Fruit fly (Drosophila melanogaster): ENCODE measurements around the gene CG5004.

The CG5004 gene

dm6 chrX:17142940-17143534 is 35.7 kb downstream of the CG5004 start, which contains the start of the genes mei-217 and mei-218 (continued):
- no peak for TF ChIP-seq CG10959 (GFP tag; IDR thresholded peaks at IDR 0.05)
- no peak for TF ChIP-seq CG12155 (GFP tag; optimal IDR thresholded peaks at IDR 0.05)
- peak; percentile 44 for TF ChIP-seq CG17829 (tag; optimal IDR thresholded peaks at IDR 0.05)
- TF ChIP-seq Rfx (GFP tag; IDR thresholded peaks at IDR 0.05), result 0 out of 2 replicates have a peak, but pooled peaks have one; percentile 36
- TF ChIP-seq Xrp1 (GFP tag; IDR thresholded peaks at IDR 0.05), result peak; percentile 35; the same call in 1 of the 2 replicates
- TF ChIP-seq unc-4 (GFP tag; IDR thresholded peaks at IDR 0.05; ENCODE audit: partially characterized antibody), result peak; percentile 67
- TF ChIP-seq CG3995 (GFP tag; optimal IDR thresholded peaks at IDR 0.05), result peak; percentile 46
- TF ChIP-seq lmd (GFP tag; IDR thresholded peaks at IDR 0.05), result peak; percentile 26; the same call in 1 of the 2 replicates
- peak; percentile 14 for TF ChIP-seq Hsf (GFP tag; optimal IDR thresholded peaks at IDR 0.05)
- peak in 1 of 2 experiments; percentile 31 for TF ChIP-seq chif (GFP tag; optimal IDR thresholded peaks at IDR 0.05)
- TF ChIP-seq CG14710 (tag; optimal IDR thresholded peaks at IDR 0.05), result peak; percentile 62
- TF ChIP-seq slbo (GFP tag; IDR thresholded peaks at IDR 0.05), result peak; percentile 61
- TF ChIP-seq Med (GFP tag), result peak; percentile 58
- peak; percentile 84 for TF ChIP-seq BEAF-32 (GFP tag; optimal IDR thresholded peaks at IDR 0.05)
- TF ChIP-seq ash1 (GFP tag; optimal IDR thresholded peaks at IDR 0.05), result no peak
- peak; percentile 68 for TF ChIP-seq amos (GFP tag; IDR thresholded peaks at IDR 0.05; ENCODE audit: partially characterized antibody)
- peak; percentile 71 for TF ChIP-seq bigmax (GFP tag; optimal IDR thresholded peaks at IDR 0.05)
- peak; percentile 69; the same call in 2 of the 3 replicates for TF ChIP-seq CG6791 (GFP tag; IDR thresholded peaks at IDR 0.05; ENCODE audit: partially characterized antibody)
- TF ChIP-seq knrl (GFP tag; IDR thresholded peaks at IDR 0.05; ENCODE audit: partially characterized antibody), result peak; percentile 71; the same call in 2 of the 3 replicates
- no peak for TF ChIP-seq ranshi (GFP tag; IDR thresholded peaks at IDR 0.05)
- peak; percentile 68 for TF ChIP-seq hbn (GFP tag; IDR thresholded peaks at IDR 0.05; ENCODE audit: partially characterized antibody)
- TF ChIP-seq CG12391 (tag; optimal IDR thresholded peaks at IDR 0.05), result peak; percentile 56
- peak; percentile 8 for TF ChIP-seq CG15696 (tag; optimal IDR thresholded peaks at IDR 0.05)
- peak; percentile 63 for TF ChIP-seq trem (tag; optimal IDR thresholded peaks at IDR 0.05)
- 0 out of 3 replicates have a peak, but pooled peaks have one; percentile 20 for TF ChIP-seq Aef1 (GFP tag; IDR thresholded peaks at IDR 0.05)
- TF ChIP-seq CG34224 (GFP tag; IDR thresholded peaks at IDR 0.05; ENCODE audit: partially characterized antibody), result peak; percentile 58; the same call in 2 of the 3 replicates
- TF ChIP-seq Oli (tag; optimal IDR thresholded peaks at IDR 0.05), result no peak
- no peak for TF ChIP-seq Dip2 (GFP tag; IDR thresholded peaks at IDR 0.05)
- TF ChIP-seq phol (tag; optimal IDR thresholded peaks at IDR 0.05), result peak; percentile 41
- TF ChIP-seq CG4617 (GFP tag; optimal IDR thresholded peaks at IDR 0.05; ENCODE audit: borderline replicate concordance), result peak; percentile 4
- TF ChIP-seq CG10543 (GFP tag; optimal IDR thresholded peaks at IDR 0.05), result no peak
- TF ChIP-seq CG3726 (GFP tag; IDR thresholded peaks at IDR 0.05), result no peak
- TF ChIP-seq CG4424 (GFP tag; optimal IDR thresholded peaks at IDR 0.05), result peak; percentile 22
- peak; percentile 53 for TF ChIP-seq CG30403 (GFP tag; optimal IDR thresholded peaks at IDR 0.05)
- TF ChIP-seq CG2129 (GFP tag; IDR thresholded peaks at IDR 0.05; ENCODE audit: partially characterized antibody), result peak; percentile 41; the same call in 1 of the 2 replicates
- TF ChIP-seq pzg (GFP tag; optimal IDR thresholded peaks at IDR 0.05), result peak; percentile 38
- peak; percentile 8 for TF ChIP-seq mam (GFP tag; optimal IDR thresholded peaks at IDR 0.05)
- peak; percentile 66 for TF ChIP-seq sna (GFP tag; IDR thresholded peaks at IDR 0.05; ENCODE audit: partially characterized antibody)
- peak; percentile 32 for TF ChIP-seq CG18262 (tag; optimal IDR thresholded peaks at IDR 0.05)
- TF ChIP-seq Ravus (GFP tag; IDR thresholded peaks at IDR 0.05), result no peak
- TF ChIP-seq vnd (GFP tag; IDR thresholded peaks at IDR 0.05; ENCODE audit: partially characterized antibody), result peak; percentile 67
- TF ChIP-seq CG32772 (GFP tag; IDR thresholded peaks at IDR 0.05), result 0 out of 2 replicates have a peak, but pooled peaks have one; percentile 17
- TF ChIP-seq CG3847 (GFP tag; IDR thresholded peaks at IDR 0.05), result peak; percentile 28; the same call in 1 of the 2 replicates

Measured in whole organism, embryonic.